Worm (Caenorhabditis elegans) whole organism, mixed stage, embryonic: ENCODE data around the gene rpn-12.
A peak's percentile ranks its signal among the peaks of the same experiment; 100 is the strongest.

Experiments
- M03D4.4 ChIP-seq: sonication (generic microtip); optimal IDR thresholded peaks from 2 replicates; lab custom pipeline; 2017; ENCODE audit warnings: mild to moderate bottlenecking, missing genetic modification characterization, missing compliant biosample characterization
- bed-3 ChIP-seq: fragments of 200-800 bp; sonication (Bioruptor generic); optimal IDR thresholded peaks from 3 replicates; lab custom pipeline; 2018; ENCODE audit warnings: mild to moderate bottlenecking, missing genetic modification characterization, moderate library complexity, missing compliant biosample characterization
- blmp-1 ChIP-seq: fragments of 150-350 bp; optimal IDR thresholded peaks from 2 replicates; lab custom pipeline; 2014; ENCODE audit warnings: missing biosample characterization, missing genetic modification characterization
- ceh-39 ChIP-seq: fragments of 150-350 bp; optimal IDR thresholded peaks from 2 replicates; lab custom pipeline; 2014; ENCODE audit warnings: missing biosample characterization, missing genetic modification characterization
- ceh-43 ChIP-seq: fragments of 200-800 bp; sonication (Bioruptor generic); optimal IDR thresholded peaks from 2 replicates; lab custom pipeline; 2018; ENCODE audit warnings: mild to moderate bottlenecking, missing genetic modification characterization, moderate library complexity, missing compliant biosample characterization
- ceh-83 ChIP-seq: fragments of 200-800 bp; sonication (Bioruptor generic); optimal IDR thresholded peaks from 2 replicates; lab custom pipeline; 2018; ENCODE audit warnings: mild to moderate bottlenecking, missing genetic modification characterization, missing compliant biosample characterization
- ces-1 ChIP-seq: fragments of 150-350 bp; optimal IDR thresholded peaks from 2 replicates; lab custom pipeline; 2014; ENCODE audit warnings: missing biosample characterization, missing genetic modification reagents, missing genetic modification characterization
- cnd-1 ChIP-seq: fragments of 200-800 bp; sonication (Bioruptor generic); optimal IDR thresholded peaks from 2 replicates; lab custom pipeline; 2018; ENCODE audit warnings: mild to moderate bottlenecking, missing genetic modification characterization, missing compliant biosample characterization
- drap-1 ChIP-seq: fragments of 200-800 bp; sonication (Bioruptor generic); optimal IDR thresholded peaks from 3 replicates; lab custom pipeline; 2018; ENCODE audit warnings: mild to moderate bottlenecking, missing genetic modification characterization, missing compliant biosample characterization
- elt-1 ChIP-seq: sonication (generic microtip); optimal IDR thresholded peaks from 2 replicates; lab custom pipeline; 2017; ENCODE audit warnings: missing genetic modification characterization, mild to moderate bottlenecking, missing compliant biosample characterization, antibody characterized with exemption, moderate library complexity, borderline replicate concordance; ENCODE audit not compliant: insufficient read depth
- elt-3 ChIP-seq: fragments of 150-350 bp; optimal IDR thresholded peaks from 2 replicates; lab custom pipeline; 2014; ENCODE audit warnings: missing biosample characterization, missing genetic modification characterization
- flh-1 ChIP-seq: fragments of 200-800 bp; sonication (Bioruptor generic); optimal IDR thresholded peaks from 2 replicates; lab custom pipeline; 2018; ENCODE audit warnings: mild to moderate bottlenecking, missing genetic modification characterization, moderate library complexity, missing compliant biosample characterization
- ham-2 ChIP-seq: fragments of 200-800 bp; sonication (Bioruptor generic); optimal IDR thresholded peaks from 2 replicates; lab custom pipeline; 2018; ENCODE audit warnings: mild to moderate bottlenecking, missing genetic modification characterization, missing compliant biosample characterization
- hlh-1 ChIP-seq: fragments of 150-350 bp; optimal IDR thresholded peaks from 2 replicates; lab custom pipeline; 2014; ENCODE audit warnings: missing biosample characterization, missing genetic modification reagents, missing genetic modification characterization
- lin-13 ChIP-seq: fragments of 150-350 bp; optimal IDR thresholded peaks from 2 replicates; lab custom pipeline; 2014; ENCODE audit warnings: missing biosample characterization, missing genetic modification characterization
- lin-32 ChIP-seq: fragments of 200-800 bp; sonication (Bioruptor generic); optimal IDR thresholded peaks from 2 replicates; lab custom pipeline; 2018; ENCODE audit warnings: mild to moderate bottlenecking, missing genetic modification characterization, missing compliant biosample characterization
- lsy-2 ChIP-seq: fragments of 150-350 bp; optimal IDR thresholded peaks from 2 replicates; lab custom pipeline; 2014; ENCODE audit warnings: missing biosample characterization, missing genetic modification characterization
- mab-5 ChIP-seq: fragments of 150-350 bp; optimal IDR thresholded peaks from 2 replicates; lab custom pipeline; 2014; ENCODE audit warnings: missing biosample characterization, missing genetic modification characterization
- mep-1 ChIP-seq: fragments of 150-350 bp; optimal IDR thresholded peaks from 2 replicates; lab custom pipeline; 2017; ENCODE audit warnings: missing biosample characterization, missing genetic modification reagents, missing genetic modification characterization, inconsistent platforms
- mls-2 ChIP-seq: sonication (generic microtip); optimal IDR thresholded peaks from 2 replicates; lab custom pipeline; 2016; ENCODE audit warnings: mild to moderate bottlenecking, missing genetic modification characterization, moderate library complexity, missing compliant biosample characterization
- nhr-12 ChIP-seq: fragments of 150-350 bp; optimal IDR thresholded peaks from 2 replicates; lab custom pipeline; 2014; ENCODE audit warnings: missing biosample characterization, missing genetic modification characterization
- nhr-2 ChIP-seq: fragments of 150-350 bp; optimal IDR thresholded peaks from 2 replicates; lab custom pipeline; 2014; ENCODE audit warnings: missing biosample characterization, missing genetic modification characterization
- nhr-237 ChIP-seq: fragments of 150-350 bp; optimal IDR thresholded peaks from 2 replicates; lab custom pipeline; 2014; ENCODE audit warnings: missing biosample characterization, missing genetic modification characterization
- nhr-28 ChIP-seq: fragments of 150-350 bp; optimal IDR thresholded peaks from 2 replicates; lab custom pipeline; 2014; ENCODE audit warnings: missing biosample characterization, missing genetic modification characterization
- nhr-76 ChIP-seq: sonication (generic microtip); optimal IDR thresholded peaks from 2 replicates; lab custom pipeline; 2017; ENCODE audit warnings: missing biosample characterization, missing genetic modification characterization
- pha-4 ChIP-seq: fragments of 150-350 bp; optimal IDR thresholded peaks from 2 replicates; lab custom pipeline; 2018; ENCODE audit warnings: missing biosample characterization, missing genetic modification reagents, missing genetic modification characterization
- sem-2 ChIP-seq: fragments of 200-800 bp; sonication (Bioruptor generic); optimal IDR thresholded peaks from 2 replicates; lab custom pipeline; 2018; ENCODE audit warnings: mild to moderate bottlenecking, missing genetic modification characterization, missing compliant biosample characterization
- snpc-4 ChIP-seq: fragments of 150-350 bp; optimal IDR thresholded peaks from 2 replicates; lab custom pipeline; 2014; ENCODE audit warnings: missing biosample characterization, missing genetic modification characterization
- sptf-1 ChIP-seq: sonication (generic microtip); optimal IDR thresholded peaks from 2 replicates; lab custom pipeline; 2017; ENCODE audit warnings: mild to moderate bottlenecking, missing genetic modification characterization, moderate library complexity, missing compliant biosample characterization
- tbx-8 ChIP-seq: fragments of 200-800 bp; sonication (Bioruptor generic); optimal IDR thresholded peaks from 2 replicates; lab custom pipeline; 2018; ENCODE audit warnings: mild to moderate bottlenecking, missing genetic modification characterization, moderate library complexity, missing compliant biosample characterization
- unc-120 ChIP-seq: sonication (generic microtip); optimal IDR thresholded peaks from 2 replicates; lab custom pipeline; 2017; ENCODE audit warnings: missing genetic modification characterization, missing compliant biosample characterization; ENCODE audit not compliant: poor library complexity, severe bottlenecking
- unc-39 ChIP-seq: fragments of 150-350 bp; optimal IDR thresholded peaks from 2 replicates; lab custom pipeline; 2014; ENCODE audit warnings: missing biosample characterization, missing genetic modification characterization
- unc-62 ChIP-seq: fragments of 150-350 bp; optimal IDR thresholded peaks from 2 replicates; lab custom pipeline; 2014; ENCODE audit warnings: missing biosample characterization, missing genetic modification reagents, missing genetic modification characterization
- zip-8 ChIP-seq: fragments of 150-350 bp; optimal IDR thresholded peaks from 2 replicates; lab custom pipeline; 2014; ENCODE audit warnings: missing biosample characterization, missing genetic modification characterization
- ztf-11 ChIP-seq: fragments of 150-350 bp; optimal IDR thresholded peaks from 2 replicates; lab custom pipeline; 2014; ENCODE audit warnings: missing biosample characterization, missing genetic modification characterization

rpn-12 gene

DNA sequence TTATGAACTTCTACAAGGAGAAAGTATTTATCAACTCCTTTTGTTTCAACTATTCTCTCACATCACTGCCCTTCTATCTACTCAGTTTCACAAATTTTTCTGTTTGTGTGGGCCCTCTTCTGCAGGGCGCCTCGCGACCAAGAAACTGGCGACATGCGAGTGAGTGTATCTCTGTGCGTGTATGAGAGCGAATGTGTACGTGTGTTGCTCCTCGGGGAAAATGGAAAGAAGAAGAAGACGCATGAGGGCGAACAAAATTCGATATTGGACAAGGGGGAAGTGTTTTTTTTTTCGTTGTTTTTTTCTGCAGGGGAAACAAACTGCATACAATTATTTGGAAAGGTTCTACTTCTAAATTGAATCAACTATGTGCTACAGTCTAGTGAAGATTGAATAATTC lies 31.3 kb upstream of the rpn-12 start:
- TF ChIP-seq pha-4 (tag; lab: Kevin White, UChicago) (no peak), unc-120 (no peak), bed-3 (GFP tag; lab: Kevin White, UChicago) (no peak)

DNA sequence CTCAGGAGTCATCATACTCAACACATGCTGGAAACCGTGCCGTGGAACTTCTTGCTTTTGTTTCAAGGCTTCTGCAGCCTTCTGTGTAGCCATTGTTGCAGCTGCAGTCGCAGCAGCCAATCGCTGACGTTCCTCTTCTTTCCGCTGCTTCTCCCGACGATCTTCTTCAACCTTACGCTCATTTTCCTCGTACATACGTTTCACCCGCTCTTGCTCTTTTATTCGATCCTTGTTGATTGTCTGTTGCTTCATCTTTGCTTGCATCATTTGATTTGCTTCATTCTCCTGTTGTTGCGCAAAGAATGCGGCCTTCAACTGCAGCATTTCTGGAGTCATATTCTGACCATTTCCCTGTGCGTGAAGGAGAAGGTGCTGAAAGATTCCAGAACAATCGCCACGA lies 30.3 kb upstream of the rpn-12 start:
- no peak for TF ChIP-seq ceh-39 (tag; lab: Kevin White, UChicago)
- TF ChIP-seq sem-2 (GFP tag; lab: Kevin White, UChicago) = peak; percentile 36
- TF ChIP-seq mep-1 (tag; lab: Kevin White, UChicago) = no peak
- TF ChIP-seq pha-4 (tag; lab: Kevin White, UChicago) = no peak
- TF ChIP-seq ztf-11 (tag; lab: Kevin White, UChicago) = no peak
- TF ChIP-seq tbx-8 (GFP tag; lab: Kevin White, UChicago) = no peak
- TF ChIP-seq drap-1 (GFP tag; lab: Kevin White, UChicago) = no peak

DNA sequence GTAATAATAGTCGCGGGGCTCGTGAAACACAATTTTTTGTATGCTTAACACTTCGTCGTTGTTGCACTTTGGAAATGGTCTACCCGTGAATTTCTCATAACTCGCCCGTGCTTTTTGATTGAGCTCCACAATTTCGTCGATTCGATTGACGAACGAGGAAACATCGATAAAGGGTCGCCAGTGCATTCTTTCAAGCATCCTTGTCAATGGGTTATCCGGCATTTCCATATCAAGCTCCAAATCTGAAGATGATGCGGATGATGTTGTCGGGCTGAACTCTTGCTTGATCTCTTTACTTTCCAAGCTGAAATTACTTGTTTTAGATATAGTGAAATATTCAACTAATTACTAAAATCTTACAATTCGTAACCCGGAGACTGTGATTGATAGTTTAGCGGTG lies 25.0 kb upstream of the rpn-12 start:
- TF ChIP-seq ceh-39 (tag; lab: Kevin White, UChicago) (no peak), nhr-76 (tag; lab: Kevin White, UChicago) (no peak), unc-39 (no peak), ceh-83 (GFP tag; lab: Kevin White, UChicago) (no peak), elt-3 (no peak), nhr-28 (tag; lab: Kevin White, UChicago) (no peak), flh-1 (no peak), ceh-43 (no peak), zip-8 (tag; lab: Kevin White, UChicago) (no peak), cnd-1 (tag; lab: Kevin White, UChicago) (no peak), unc-120 (no peak), blmp-1 (tag; lab: Kevin White, UChicago) (no peak), M03D4.4 (no peak), snpc-4 (tag; lab: Kevin White, UChicago) (no peak), lin-13 (tag; lab: Kevin White, UChicago) (no peak)

DNA sequence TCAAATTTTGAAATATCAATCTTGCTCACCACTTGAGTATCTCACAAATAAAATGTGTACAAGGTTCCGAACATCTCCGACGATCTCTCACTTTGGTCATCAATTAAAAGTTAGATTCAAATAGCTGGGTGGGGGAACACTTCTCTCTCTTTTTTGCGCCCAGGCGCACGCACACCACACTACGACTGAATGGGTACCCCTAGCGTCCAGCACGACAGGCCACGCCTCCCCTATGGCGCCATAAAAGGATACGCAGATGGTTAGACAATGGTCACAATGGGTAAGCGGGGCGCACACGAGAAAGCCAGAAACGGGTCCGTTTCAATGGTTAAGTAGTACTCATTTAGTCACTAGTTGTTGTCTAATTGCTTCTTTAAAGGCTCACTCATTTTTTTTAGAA lies 23.0 kb upstream of the rpn-12 start:
- peak; percentile 21 for TF ChIP-seq ztf-11 (tag; lab: Kevin White, UChicago)
- no peak for TF ChIP-seq lin-13 (tag; lab: Kevin White, UChicago)
- no peak for TF ChIP-seq tbx-8 (GFP tag; lab: Kevin White, UChicago)
- peak; percentile 4 for TF ChIP-seq cnd-1 (tag; lab: Kevin White, UChicago)
- peak; percentile 19 for TF ChIP-seq sptf-1 (tag; lab: Kevin White, UChicago)

DNA sequence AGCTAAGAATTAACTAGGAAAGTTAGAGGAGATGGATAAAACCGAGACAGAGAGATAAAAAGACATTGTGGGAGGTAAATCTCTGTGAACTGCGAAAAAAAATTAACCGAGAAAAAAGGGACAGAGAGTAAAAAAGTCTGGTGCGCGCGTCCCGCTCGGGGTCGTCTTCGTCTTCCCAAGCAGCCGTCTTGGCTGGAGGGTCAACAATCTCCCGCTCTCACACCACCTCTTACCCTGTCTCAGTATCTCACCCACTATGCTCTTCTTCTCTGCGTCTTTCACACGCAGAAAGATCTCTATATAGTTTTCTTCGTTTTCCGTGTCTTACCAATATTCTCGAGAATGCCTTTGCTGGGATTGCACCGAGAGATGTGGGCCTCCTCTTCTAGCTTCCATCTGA lies 20.2 kb upstream of the rpn-12 start:
- TF ChIP-seq bed-3 (GFP tag; lab: Kevin White, UChicago) (no peak), nhr-28 (tag; lab: Kevin White, UChicago) (no peak), hlh-1 (tag; lab: Kevin White, UChicago) (peak; percentile 12), cnd-1 (tag; lab: Kevin White, UChicago) (peak; percentile 6), elt-1 (no peak), unc-39 (no peak), ceh-43 (no peak), blmp-1 (tag; lab: Kevin White, UChicago) (no peak), nhr-12 (tag; lab: Kevin White, UChicago) (no peak), pha-4 (tag; lab: Kevin White, UChicago) (peak; percentile 44), mab-5 (tag; lab: Kevin White, UChicago) (no peak), mls-2 (tag; lab: Kevin White, UChicago) (no peak), ham-2 (GFP tag; lab: Kevin White, UChicago) (no peak), unc-120 (peak; percentile 59), zip-8 (tag; lab: Kevin White, UChicago) (no peak), drap-1 (GFP tag; lab: Kevin White, UChicago) (no peak), nhr-237 (tag; lab: Kevin White, UChicago) (peak; percentile 12), ceh-83 (GFP tag; lab: Kevin White, UChicago) (no peak), sem-2 (GFP tag; lab: Kevin White, UChicago) (no peak), ces-1 (GFP tag; lab: Kevin White, UChicago) (no peak), tbx-8 (GFP tag; lab: Kevin White, UChicago) (no peak), lsy-2 (tag; lab: Kevin White, UChicago) (peak; percentile 3), flh-1 (no peak), M03D4.4 (no peak), sptf-1 (tag; lab: Kevin White, UChicago) (no peak), snpc-4 (tag; lab: Kevin White, UChicago) (no peak), ztf-11 (tag; lab: Kevin White, UChicago) (no peak), nhr-2 (peak; percentile 8), lin-32 (no peak), elt-3 (no peak), unc-62 (GFP tag; lab: Kevin White, UChicago) (no peak), mep-1 (tag; lab: Kevin White, UChicago) (peak; percentile 44), ceh-39 (tag; lab: Kevin White, UChicago) (no peak), nhr-76 (tag; lab: Kevin White, UChicago) (no peak), lin-13 (tag; lab: Kevin White, UChicago) (no peak)
- TF ChIP-seq, all 35 proteins: peak for 8
